Fruit fly (Drosophila melanogaster): ENCODE results near the gene AhcyL2.
A peak's percentile ranks its signal among the peaks of the same experiment; 100 is the strongest.

Gene AhcyL2

dm6 chr3R:16986181-16987074 lies 4.5 kb upstream of the AhcyL2 start (continued):
- TF ChIP-seq CG15269 (tag; optimal IDR thresholded peaks at IDR 0.05) (peak; percentile 97), CG2199 (GFP tag; IDR thresholded peaks at IDR 0.05) (peak; percentile 93), CG31365 (tag; optimal IDR thresholded peaks at IDR 0.05) (peak; percentile 76), jing (GFP tag; optimal IDR thresholded peaks at IDR 0.05) (peak; percentile 82), kah (GFP tag; optimal IDR thresholded peaks at IDR 0.05) (peak; percentile 36), dpn (GFP tag; optimal IDR thresholded peaks at IDR 0.05) (peak; percentile 97), CG6654 (GFP tag; optimal IDR thresholded peaks at IDR 0.05) (peak; percentile 52), Drgx (GFP tag; IDR thresholded peaks at IDR 0.05) (peak; percentile 97), sens (GFP tag) (peak; percentile 93), dysf (GFP tag; IDR thresholded peaks at IDR 0.05) (peak; percentile 97), tup (GFP tag; optimal IDR thresholded peaks at IDR 0.05) (peak; percentile 88), Dek (tag; optimal IDR thresholded peaks at IDR 0.05) (peak; percentile 94), CG8944 (GFP tag; optimal IDR thresholded peaks at IDR 0.05) (peak; percentile 81), Optix (GFP tag; IDR thresholded peaks at IDR 0.05) (peak; percentile 96; the same call in 2 of the 3 replicates), Eip74EF (GFP tag; optimal IDR thresholded peaks at IDR 0.05) (peak in 1 of 2 experiments; percentile 87), mirr (GFP tag; optimal IDR thresholded peaks at IDR 0.05) (peak; percentile 98), luna (GFP tag; optimal IDR thresholded peaks at IDR 0.05) (peak; percentile 85), Deaf1 (tag; optimal IDR thresholded peaks at IDR 0.05) (peak; percentile 72), Antp (GFP tag; optimal IDR thresholded peaks at IDR 0.05) (peak; percentile 98), exex (tag; optimal IDR thresholded peaks at IDR 0.05) (peak; percentile 96), fd64A (GFP tag; optimal IDR thresholded peaks at IDR 0.05) (peak; percentile 30), Sin3A (optimal IDR thresholded peaks at IDR 0.05) (no peak), ara (GFP tag; IDR thresholded peaks at IDR 0.05) (peak; percentile 92), CG14710 (tag; optimal IDR thresholded peaks at IDR 0.05) (peak; percentile 11), CHES-1-like (GFP tag; optimal IDR thresholded peaks at IDR 0.05) (peak; percentile 97), Usf (GFP tag; optimal IDR thresholded peaks at IDR 0.05) (peak; percentile 92), D (optimal IDR thresholded peaks at IDR 0.05) (no peak), D (GFP tag; optimal IDR thresholded peaks at IDR 0.05) (peak; percentile 45), H15 (GFP tag; IDR thresholded peaks at IDR 0.05) (peak; percentile 92), CG18764 (GFP tag; optimal IDR thresholded peaks at IDR 0.05) (peak; percentile 66), Fer1 (GFP tag; optimal IDR thresholded peaks at IDR 0.05) (peak; percentile 96), CG13123 (GFP tag; optimal IDR thresholded peaks at IDR 0.05) (peak; percentile 86), Oaz (GFP tag; IDR thresholded peaks at IDR 0.05) (peak; percentile 95), bcd (GFP tag; optimal IDR thresholded peaks at IDR 0.05) (peak; percentile 93), corto (GFP tag; optimal IDR thresholded peaks at IDR 0.05) (peak; percentile 70), ro (GFP tag; IDR thresholded peaks at IDR 0.05) (peak; percentile 84), usp (GFP tag; optimal IDR thresholded peaks at IDR 0.05) (no peak), CG6683 (GFP tag; optimal IDR thresholded peaks at IDR 0.05) (peak; percentile 91), zfh2 (GFP tag; optimal IDR thresholded peaks at IDR 0.05) (peak; percentile 98), Med (GFP tag) (peak; percentile 100), CG12219 (GFP tag; optimal IDR thresholded peaks at IDR 0.05) (peak; percentile 91), az2 (GFP tag; optimal IDR thresholded peaks at IDR 0.05) (peak; percentile 89), Gug (GFP tag; IDR thresholded peaks at IDR 0.05) (peak; percentile 98), CG3281 (GFP tag; optimal IDR thresholded peaks at IDR 0.05) (peak; percentile 92), kay (GFP tag; optimal IDR thresholded peaks at IDR 0.05) (peak; percentile 85), cg (GFP tag; optimal IDR thresholded peaks at IDR 0.05) (peak; percentile 48), peb (GFP tag; IDR thresholded peaks at IDR 0.05) (peak; percentile 84), Awh (GFP tag; IDR thresholded peaks at IDR 0.05) (peak; percentile 92), HLHmδ (GFP tag; optimal IDR thresholded peaks at IDR 0.05) (no peak)

All from whole organism, embryonic.